Fruit fly (Drosophila melanogaster) whole organism, embryonic: ENCODE measurements around the gene His3.3B.

Experiments
- Asciz ChIP-seq: fragments of 200-800 bp; sonication (Bioruptor generic); optimal IDR thresholded peaks from 2 replicates; lab custom pipeline; 2017; ENCODE audit warnings: missing biosample characterization, mild to moderate bottlenecking, missing genetic modification characterization, missing genetic modification reagents
- BEAF-32 ChIP-seq: fragments of 200-800 bp; sonication (Bioruptor generic); optimal IDR thresholded peaks from 3 replicates; lab custom pipeline; 2017; ENCODE audit warnings: missing biosample characterization, missing genetic modification characterization, mild to moderate bottlenecking, moderate library complexity, missing genetic modification reagents
- CG10979 ChIP-seq: fragments of 200-800 bp; sonication (Bioruptor generic); optimal IDR thresholded peaks from 2 replicates; lab custom pipeline; 2018; ENCODE audit warnings: missing biosample characterization, mild to moderate bottlenecking, missing genetic modification characterization, moderate library complexity
- CG11504 ChIP-seq: fragments of 200-800 bp; sonication (Bioruptor generic); optimal IDR thresholded peaks from 3 replicates; lab custom pipeline; 2019; ENCODE audit warnings: missing biosample characterization, mild to moderate bottlenecking, missing genetic modification characterization, moderate library complexity
- CG12155 ChIP-seq: fragments of 200-800 bp; sonication (Bioruptor generic); optimal IDR thresholded peaks from 3 replicates; lab custom pipeline; 2016; ENCODE audit warnings: missing biosample characterization, missing genetic modification characterization
- CG12391 ChIP-seq: fragments of 200-800 bp; sonication (Bioruptor generic); optimal IDR thresholded peaks from 3 replicates; lab custom pipeline; 2018; ENCODE audit warnings: missing biosample characterization, mild to moderate bottlenecking, missing genetic modification characterization, moderate library complexity
- CG15269 ChIP-seq: fragments of 200-800 bp; sonication (Bioruptor generic); optimal IDR thresholded peaks from 2 replicates; lab custom pipeline; 2018; ENCODE audit warnings: missing biosample characterization, mild to moderate bottlenecking, missing genetic modification characterization, moderate library complexity
- CG16779 ChIP-seq: fragments of 200-800 bp; sonication (Bioruptor generic); IDR thresholded peaks from 2 replicates; pipeline ENCODE4 v1.3.6; 2022; ENCODE audit warnings: missing biosample characterization, missing genetic modification characterization
- CG16813 ChIP-seq: fragments of 200-800 bp; sonication (Bioruptor generic); IDR thresholded peaks from 3 replicates; pipeline ENCODE4 v1.3.6; 2022; ENCODE audit warnings: missing biosample characterization, missing genetic modification characterization; ENCODE audit not compliant: partially characterized antibody
- CG18619 ChIP-seq: fragments of 200-800 bp; sonication (Bioruptor generic); optimal IDR thresholded peaks from 3 replicates; lab custom pipeline; 2017; ENCODE audit warnings: missing biosample characterization, mild to moderate bottlenecking, missing genetic modification characterization
- CG2712 ChIP-seq: fragments of 200-800 bp; optimal IDR thresholded peaks from 3 replicates; lab custom pipeline; 2019; ENCODE audit warnings: missing biosample characterization, mild to moderate bottlenecking, missing genetic modification characterization, moderate library complexity
- CG3163 ChIP-seq: fragments of 200-800 bp; sonication (Bioruptor generic); optimal IDR thresholded peaks from 3 replicates; lab custom pipeline; 2016; ENCODE audit warnings: missing biosample characterization, missing genetic modification characterization
- CG7357 ChIP-seq: fragments of 200-800 bp; sonication (Bioruptor generic); IDR thresholded peaks from 3 replicates; pipeline ENCODE4 v1.3.6; 2022; ENCODE audit warnings: missing biosample characterization, missing genetic modification characterization
- CG8478 ChIP-seq: fragments of >200 bp; optimal IDR thresholded peaks from 2 replicates; lab custom pipeline; 2018
- CG9727 ChIP-seq: fragments of 200-800 bp; sonication (Bioruptor generic); optimal IDR thresholded peaks from 3 replicates; lab custom pipeline; 2017; ENCODE audit warnings: missing biosample characterization, mild to moderate bottlenecking, missing genetic modification characterization
- Chrac-16 ChIP-seq: fragments of 200-800 bp; sonication (Bioruptor generic); optimal IDR thresholded peaks from 3 replicates; lab custom pipeline; 2016; ENCODE audit warnings: missing biosample characterization, missing genetic modification characterization
- Drgx ChIP-seq: fragments of 200-800 bp; sonication (Bioruptor generic); IDR thresholded peaks from 2 replicates; pipeline ENCODE4 v1.3.6; 2022; ENCODE audit warnings: missing biosample characterization, missing genetic modification characterization
- Fer1 ChIP-seq: fragments of 200-800 bp; sonication (Bioruptor generic); optimal IDR thresholded peaks from 2 replicates; lab custom pipeline; 2017; ENCODE audit warnings: missing biosample characterization, mild to moderate bottlenecking, missing genetic modification characterization
- HHEX ChIP-seq: fragments of 200-800 bp; sonication (Bioruptor generic); optimal IDR thresholded peaks from 3 replicates; lab custom pipeline; 2017; ENCODE audit warnings: missing biosample characterization, mild to moderate bottlenecking, missing genetic modification characterization, missing genetic modification reagents
- Hr3 ChIP-seq: fragments of 200-800 bp; sonication (Bioruptor generic); optimal IDR thresholded peaks from 3 replicates; lab custom pipeline; 2016; ENCODE audit warnings: missing biosample characterization, missing genetic modification characterization
- Hr51 ChIP-seq, 2 experiments: fragments of 200-800 bp; sonication (Bioruptor generic); optimal IDR thresholded peaks; 2 replicates in 1 of 2; 3 replicates in 1 of 2; lab custom pipeline; 2016 to 2018; ENCODE audit warnings: missing biosample characterization in 2 of 2, missing genetic modification characterization in 2 of 2, mild to moderate bottlenecking in 1 of 2, moderate library complexity in 1 of 2
- Med ChIP-seq: fragments of 200-800 bp; sonication (Bioruptor generic); peaks from one replicate; lab custom pipeline; 2016; ENCODE audit warnings: missing biosample characterization, missing genetic modification characterization, mild to moderate bottlenecking, inconsistent platforms, moderate library complexity
- NC2β ChIP-seq: fragments of 200-800 bp; sonication (Bioruptor generic); optimal IDR thresholded peaks from 2 replicates; lab custom pipeline; 2016; ENCODE audit warnings: missing biosample characterization, missing genetic modification characterization
- Nf-YC ChIP-seq: fragments of 200-800 bp; optimal IDR thresholded peaks from 3 replicates; lab custom pipeline; 2019; ENCODE audit warnings: missing biosample characterization, mild to moderate bottlenecking, missing genetic modification characterization, moderate library complexity
- Ptx1 ChIP-seq: fragments of 200-800 bp; sonication (Bioruptor generic); IDR thresholded peaks from 2 replicates; pipeline ENCODE4 v1.3.6; 2022; ENCODE audit warnings: missing biosample characterization, missing genetic modification characterization
- Sox102F ChIP-seq: fragments of 200-800 bp; sonication (Bioruptor generic); optimal IDR thresholded peaks from 2 replicates; lab custom pipeline; 2018; ENCODE audit warnings: missing biosample characterization, mild to moderate bottlenecking, missing genetic modification characterization, moderate library complexity
- Xrp1 ChIP-seq: fragments of 200-800 bp; sonication (Bioruptor generic); IDR thresholded peaks from 2 replicates; pipeline ENCODE4 v1.3.6; 2022; ENCODE audit warnings: missing biosample characterization, missing genetic modification characterization
- ash1 ChIP-seq: fragments of 200-800 bp; sonication (Bioruptor generic); optimal IDR thresholded peaks from 2 replicates; lab custom pipeline; 2018; ENCODE audit warnings: missing biosample characterization, mild to moderate bottlenecking, missing genetic modification characterization
- btn ChIP-seq: fragments of 200-800 bp; sonication (Bioruptor generic); optimal IDR thresholded peaks from 2 replicates; lab custom pipeline; 2016; ENCODE audit warnings: missing biosample characterization, missing genetic modification characterization
- chif ChIP-seq, 2 experiments: fragments of 200-800 bp; sonication (Bioruptor generic); optimal IDR thresholded peaks; 3 replicates each; lab custom pipeline; 2016; ENCODE audit warnings: missing biosample characterization in 2 of 2, missing genetic modification characterization in 2 of 2
- danr ChIP-seq: fragments of 200-800 bp; sonication (Bioruptor generic); IDR thresholded peaks from 2 replicates; pipeline ENCODE4 v1.3.6; 2022; ENCODE audit warnings: missing biosample characterization, missing genetic modification characterization
- dmrt11E ChIP-seq: fragments of 200-800 bp; sonication (Bioruptor generic); optimal IDR thresholded peaks from 3 replicates; lab custom pipeline; 2018; ENCODE audit warnings: missing biosample characterization, mild to moderate bottlenecking, missing genetic modification characterization, moderate library complexity
- esg ChIP-seq: fragments of 200-800 bp; sonication (Bioruptor generic); conservative IDR thresholded peaks from 2 replicates; pipeline ENCODE4 v1.3.6; 2022; ENCODE audit warnings: missing biosample characterization, missing genetic modification characterization
- fd102C ChIP-seq: fragments of 200-800 bp; sonication (Bioruptor generic); optimal IDR thresholded peaks from 2 replicates; lab custom pipeline; 2018; ENCODE audit warnings: missing biosample characterization, mild to moderate bottlenecking, missing genetic modification characterization, moderate library complexity
- fd64A ChIP-seq: fragments of 200-800 bp; sonication (Bioruptor generic); optimal IDR thresholded peaks from 3 replicates; lab custom pipeline; 2018; ENCODE audit warnings: missing biosample characterization, mild to moderate bottlenecking, missing genetic modification characterization
- fd96Cb ChIP-seq: fragments of 200-800 bp; sonication (Bioruptor generic); optimal IDR thresholded peaks from 2 replicates; lab custom pipeline; 2018; ENCODE audit warnings: missing biosample characterization, mild to moderate bottlenecking, missing genetic modification characterization, moderate library complexity
- gem ChIP-seq: fragments of 200-800 bp; sonication (Bioruptor generic); optimal IDR thresholded peaks from 2 replicates; lab custom pipeline; 2019; ENCODE audit warnings: missing biosample characterization, mild to moderate bottlenecking, missing genetic modification characterization, moderate library complexity
- grau ChIP-seq: fragments of 200-800 bp; optimal IDR thresholded peaks from 3 replicates; lab custom pipeline; 2019; ENCODE audit warnings: missing biosample characterization, mild to moderate bottlenecking, missing genetic modification characterization, moderate library complexity
- lab ChIP-seq: fragments of 200-800 bp; sonication (Bioruptor generic); optimal IDR thresholded peaks from 3 replicates; lab custom pipeline; 2017; ENCODE audit warnings: missing biosample characterization, missing genetic modification characterization, mild to moderate bottlenecking, moderate library complexity, missing genetic modification reagents
- lmd ChIP-seq: fragments of 200-800 bp; sonication (Bioruptor generic); IDR thresholded peaks from 2 replicates; pipeline ENCODE4 v1.3.6; 2022; ENCODE audit warnings: missing biosample characterization, missing genetic modification characterization
- onecut ChIP-seq: fragments of 200-800 bp; sonication (Bioruptor generic); IDR thresholded peaks from 2 replicates; pipeline ENCODE4 v1.3.6; 2022; ENCODE audit warnings: missing biosample characterization, missing genetic modification characterization
- org-1 ChIP-seq: fragments of 200-800 bp; sonication (Bioruptor generic); optimal IDR thresholded peaks from 2 replicates; lab custom pipeline; 2017; ENCODE audit warnings: missing biosample characterization, missing genetic modification characterization
- pb ChIP-seq: fragments of 200-800 bp; sonication (Bioruptor generic); optimal IDR thresholded peaks from 3 replicates; lab custom pipeline; 2016; ENCODE audit warnings: missing biosample characterization, missing genetic modification characterization
- row ChIP-seq: fragments of 200-800 bp; sonication (Bioruptor generic); IDR thresholded peaks from 3 replicates; pipeline ENCODE4 v1.3.6; 2022; ENCODE audit warnings: missing biosample characterization, missing genetic modification characterization
- sr ChIP-seq: fragments of 200-800 bp; sonication (Bioruptor generic); IDR thresholded peaks from 3 replicates; pipeline ENCODE4 v1.3.6; 2022; ENCODE audit warnings: missing biosample characterization, missing genetic modification characterization
- stc ChIP-seq: fragments of 200-800 bp; sonication (Bioruptor generic); IDR thresholded peaks from 2 replicates; pipeline ENCODE4 v1.3.6; 2022; ENCODE audit warnings: missing biosample characterization, missing genetic modification characterization
- tin ChIP-seq: fragments of 200-800 bp; sonication (Bioruptor generic); optimal IDR thresholded peaks from 3 replicates; lab custom pipeline; 2016; ENCODE audit warnings: missing biosample characterization, missing genetic modification characterization
- wor ChIP-seq: fragments of 200-800 bp; sonication (Bioruptor generic); IDR thresholded peaks from 2 replicates; pipeline ENCODE4 v1.3.6; 2022; ENCODE audit warnings: missing biosample characterization, missing genetic modification characterization
- yki ChIP-seq: fragments of >200 bp; optimal IDR thresholded peaks from 3 replicates; lab custom pipeline; 2018

His3.3B gene

DNA sequence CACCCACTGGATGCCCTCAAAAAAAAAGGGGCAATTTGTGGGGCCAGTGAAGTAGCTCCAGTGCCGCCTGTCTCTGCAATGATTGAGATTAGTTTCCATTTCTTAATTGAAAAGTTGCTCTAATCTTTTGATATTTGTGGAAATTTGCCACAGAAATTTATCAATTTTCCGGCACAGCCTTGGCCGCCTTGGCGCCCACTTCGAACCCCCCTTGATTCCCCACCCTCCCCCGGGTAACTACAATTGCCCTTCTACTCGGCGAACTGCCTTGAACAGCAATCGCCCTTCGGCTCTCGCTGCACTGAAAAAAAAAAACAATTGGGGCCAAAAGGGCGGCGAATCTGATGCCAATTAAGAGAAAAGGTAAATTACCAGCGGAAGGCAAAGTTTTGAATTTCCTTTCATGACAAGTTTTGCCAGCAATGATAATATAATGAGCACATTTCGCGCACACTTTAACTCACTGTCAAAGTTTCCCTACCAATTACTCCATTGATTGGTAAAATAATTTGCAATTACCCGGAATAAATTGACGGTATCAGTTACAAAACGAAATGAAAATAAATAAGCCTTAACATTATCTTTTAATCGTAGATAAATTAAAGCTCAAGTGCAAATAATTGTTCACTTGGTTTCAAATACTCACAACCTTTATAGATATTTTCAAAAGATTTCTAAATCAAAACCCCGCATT, 36.7 kb downstream of the His3.3B start (continued):
- no peak for TF ChIP-seq fd64A (GFP tag; lab: Kevin White, UChicago)
- peak; percentile 57 for TF ChIP-seq gem (tag; lab: Kevin White, UChicago)
- TF ChIP-seq Chrac-16: peak; percentile 28
- TF ChIP-seq Asciz (GFP tag; lab: Kevin White, UChicago): peak; percentile 19
- peak; percentile 24 for TF ChIP-seq CG2712 (tag; lab: Kevin White, UChicago)
- peak in 1 of 2 experiments; percentile 21 for TF ChIP-seq chif (GFP tag; optimal IDR thresholded peaks at IDR 0.05; lab: Kevin White, UChicago)
- TF ChIP-seq row (GFP tag; lab: Robert Waterston, UW): peak; percentile 39
- TF ChIP-seq pb (GFP tag; lab: Kevin White, UChicago): peak; percentile 12
- peak; percentile 44 for TF ChIP-seq lmd (GFP tag; lab: Robert Waterston, UW)
- TF ChIP-seq Hr3 (GFP tag; lab: Kevin White, UChicago): peak; percentile 17
- TF ChIP-seq org-1 (GFP tag; lab: Kevin White, UChicago): peak; percentile 26
- peak; percentile 44 for TF ChIP-seq CG10979 (tag; lab: Kevin White, UChicago)
- TF ChIP-seq btn (GFP tag; lab: Kevin White, UChicago): no peak
- TF ChIP-seq Ptx1 (GFP tag; lab: Robert Waterston, UW): 0 out of 2 replicates have a peak, but pooled peaks have one; percentile 6
- no peak for TF ChIP-seq wor (GFP tag; lab: Robert Waterston, UW)
- TF ChIP-seq fd102C (GFP tag; lab: Kevin White, UChicago): no peak
- TF ChIP-seq lab (GFP tag; lab: Kevin White, UChicago): peak; percentile 43
- peak; percentile 29 for TF ChIP-seq grau (tag; lab: Kevin White, UChicago)
- peak; percentile 63 for TF ChIP-seq Med (GFP tag; lab: Kevin White, UChicago)
- peak; percentile 6 for TF ChIP-seq HHEX (GFP tag; lab: Kevin White, UChicago)
- no peak for TF ChIP-seq Nf-YC (tag; lab: Kevin White, UChicago)
- TF ChIP-seq tin (GFP tag; lab: Kevin White, UChicago): peak; percentile 43
- peak; percentile 16 for TF ChIP-seq CG9727 (GFP tag; lab: Kevin White, UChicago)
- no peak for TF ChIP-seq Sox102F (GFP tag; lab: Kevin White, UChicago)
- no peak for TF ChIP-seq stc (GFP tag; lab: Robert Waterston, UW)
- peak; percentile 5 for TF ChIP-seq CG18619 (GFP tag; lab: Kevin White, UChicago)
- no peak for TF ChIP-seq Drgx (GFP tag; lab: Robert Waterston, UW)
- TF ChIP-seq sr: peak; percentile 58; the same call in 2 of the 3 replicates
- peak; percentile 28 for TF ChIP-seq CG12391 (tag; lab: Kevin White, UChicago)
- no peak for TF ChIP-seq CG8478 (lab: Kevin White, UChicago)
- no peak for TF ChIP-seq esg (GFP tag; lab: Robert Waterston, UW)
- TF ChIP-seq CG16813: no peak
- peak; percentile 67 for TF ChIP-seq CG11504 (tag; lab: Kevin White, UChicago)
- TF ChIP-seq NC2β (GFP tag; lab: Kevin White, UChicago): peak; percentile 5
- TF ChIP-seq Hr51 (GFP tag; optimal IDR thresholded peaks at IDR 0.05; lab: Kevin White, UChicago): peak in 1 of 2 experiments; percentile 35
- no peak for TF ChIP-seq Fer1 (GFP tag; lab: Kevin White, UChicago)
- TF ChIP-seq Xrp1 (GFP tag; lab: Robert Waterston, UW): no peak
- TF ChIP-seq yki: no peak
- TF ChIP-seq, all 482 proteins: peak for 85

DNA sequence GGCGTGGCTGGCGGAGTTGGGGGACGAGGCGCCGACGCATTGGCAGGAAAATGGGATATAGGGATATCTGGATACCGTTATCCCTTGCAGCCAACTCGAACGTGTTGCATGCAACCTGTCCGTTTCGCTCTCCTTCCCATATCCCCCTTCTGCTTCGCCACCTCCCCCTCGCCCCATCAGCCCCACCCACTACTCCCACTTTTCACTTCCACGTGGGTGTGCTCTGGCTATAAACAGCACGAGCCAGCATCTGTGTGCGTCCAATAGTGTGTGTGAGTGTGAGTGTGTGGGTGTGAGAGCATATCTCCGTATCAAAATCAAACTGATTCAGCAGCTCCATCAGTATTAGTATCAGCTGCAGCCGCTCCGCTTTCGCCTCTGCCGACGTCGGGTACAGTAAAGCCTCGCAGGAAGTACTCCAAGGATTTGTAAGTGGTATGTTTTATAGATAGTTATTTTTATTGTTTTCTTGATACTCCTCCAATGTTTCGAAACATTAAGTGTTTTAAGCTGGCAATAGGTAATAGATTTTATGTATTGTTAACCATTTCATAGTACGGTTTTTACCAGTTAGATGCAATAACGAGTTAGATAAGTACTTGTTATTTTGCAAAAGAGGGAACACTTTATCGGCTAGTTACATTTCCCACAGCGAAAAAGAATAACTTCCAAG, 37.4 kb downstream of the His3.3B start:
- TF ChIP-seq CG15269 (tag; lab: Kevin White, UChicago) (no peak), CG7357 (GFP tag; lab: Robert Waterston, UW) (no peak), dmrt11E (tag; lab: Kevin White, UChicago) (no peak), BEAF-32 (GFP tag; lab: Kevin White, UChicago) (no peak), danr (GFP tag; lab: Robert Waterston, UW) (no peak), Fer1 (GFP tag; lab: Kevin White, UChicago) (peak; percentile 59), ash1 (GFP tag; lab: Kevin White, UChicago) (no peak), onecut (GFP tag; lab: Robert Waterston, UW) (no peak), CG3163 (no peak), CG12155 (GFP tag; lab: Kevin White, UChicago) (peak; percentile 9), fd96Cb (tag; lab: Kevin White, UChicago) (peak; percentile 68), CG8478 (lab: Kevin White, UChicago) (no peak), CG16779 (no peak)
